Fruit fly (Drosophila melanogaster): ENCODE data around the gene CCHa1.

DNA sequence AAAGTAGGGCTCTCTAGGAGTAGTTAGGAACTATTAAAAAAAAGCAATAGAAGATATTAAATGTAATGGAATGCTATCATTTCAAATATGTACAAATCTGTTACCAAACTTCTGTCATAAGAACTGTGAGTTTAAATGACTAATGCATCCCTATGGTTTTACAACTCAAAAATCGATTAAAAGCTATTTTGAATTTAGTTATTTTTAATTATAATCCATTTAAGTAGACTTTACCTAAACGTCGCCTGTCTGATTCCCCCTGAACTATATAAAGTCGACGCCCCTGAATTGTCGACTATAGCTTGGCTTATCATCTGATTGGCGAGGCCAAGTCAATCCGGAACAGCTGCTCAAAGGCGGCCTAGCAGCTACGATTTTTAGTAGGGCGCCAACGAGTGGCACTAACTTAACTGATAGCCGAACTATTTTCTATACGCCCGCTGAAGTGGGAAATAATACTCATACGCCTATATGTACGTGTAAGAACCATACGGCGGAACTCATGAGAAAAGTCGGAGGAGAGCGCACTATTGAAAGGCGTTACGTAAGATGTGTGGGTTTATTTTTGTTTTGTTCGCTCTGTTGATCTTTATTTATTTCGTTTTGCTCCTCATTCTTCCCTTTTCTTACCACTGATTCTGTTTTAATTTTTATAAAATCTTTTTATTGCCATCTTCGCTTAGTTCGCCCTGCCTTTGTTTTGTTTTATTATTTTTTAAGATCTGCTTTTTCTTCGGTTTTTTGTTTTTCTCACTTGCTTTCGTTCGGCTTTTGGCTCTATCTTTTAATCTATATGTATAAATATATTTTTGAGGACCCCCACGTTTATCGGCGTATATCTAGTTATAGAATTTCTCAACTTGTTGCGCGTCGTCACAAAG, 34.4 kb downstream of the CCHa1 start:
- TF ChIP-seq insv (optimal IDR thresholded peaks at IDR 0.05): no peak
- no peak for TF ChIP-seq ttk (optimal IDR thresholded peaks at IDR 0.05)
